Worm (Caenorhabditis elegans): ENCODE data around the gene dao-3.

- TF ChIP-seq dao-5 (tag; optimal IDR thresholded peaks at IDR 0.05) (no peak), him-1 (tag; optimal IDR thresholded peaks at IDR 0.05) (no peak)
Observed at ce11 chrX:8103899-8104298, 17.5 kb upstream of the dao-3 start, which contains the start of gene K07E3.2.

All from whole organism, L4/young adult.